Worm (Caenorhabditis elegans) whole organism, mixed stage, embryonic: ENCODE data around the gene his-38.

Experiments used
- bed-3 ChIP-seq: fragments of 200-800 bp; sonication (Bioruptor generic); optimal IDR thresholded peaks from 3 replicates; lab custom pipeline; 2018; ENCODE audit warnings: mild to moderate bottlenecking, missing genetic modification characterization, moderate library complexity, missing compliant biosample characterization
- blmp-1 ChIP-seq: fragments of 150-350 bp; optimal IDR thresholded peaks from 2 replicates; lab custom pipeline; 2014; ENCODE audit warnings: missing biosample characterization, missing genetic modification characterization
- ceh-39 ChIP-seq: fragments of 150-350 bp; optimal IDR thresholded peaks from 2 replicates; lab custom pipeline; 2014; ENCODE audit warnings: missing biosample characterization, missing genetic modification characterization
- ceh-43 ChIP-seq: fragments of 200-800 bp; sonication (Bioruptor generic); optimal IDR thresholded peaks from 2 replicates; lab custom pipeline; 2018; ENCODE audit warnings: mild to moderate bottlenecking, missing genetic modification characterization, moderate library complexity, missing compliant biosample characterization
- ceh-83 ChIP-seq: fragments of 200-800 bp; sonication (Bioruptor generic); optimal IDR thresholded peaks from 2 replicates; lab custom pipeline; 2018; ENCODE audit warnings: mild to moderate bottlenecking, missing genetic modification characterization, missing compliant biosample characterization
- ces-1 ChIP-seq: fragments of 150-350 bp; optimal IDR thresholded peaks from 2 replicates; lab custom pipeline; 2014; ENCODE audit warnings: missing biosample characterization, missing genetic modification reagents, missing genetic modification characterization
- drap-1 ChIP-seq: fragments of 200-800 bp; sonication (Bioruptor generic); optimal IDR thresholded peaks from 3 replicates; lab custom pipeline; 2018; ENCODE audit warnings: mild to moderate bottlenecking, missing genetic modification characterization, missing compliant biosample characterization
- elt-1 ChIP-seq: sonication (generic microtip); optimal IDR thresholded peaks from 2 replicates; lab custom pipeline; 2017; ENCODE audit warnings: missing genetic modification characterization, mild to moderate bottlenecking, missing compliant biosample characterization, antibody characterized with exemption, moderate library complexity, borderline replicate concordance; ENCODE audit not compliant: insufficient read depth
- elt-3 ChIP-seq: fragments of 150-350 bp; optimal IDR thresholded peaks from 2 replicates; lab custom pipeline; 2014; ENCODE audit warnings: missing biosample characterization, missing genetic modification characterization
- flh-1 ChIP-seq: fragments of 200-800 bp; sonication (Bioruptor generic); optimal IDR thresholded peaks from 2 replicates; lab custom pipeline; 2018; ENCODE audit warnings: mild to moderate bottlenecking, missing genetic modification characterization, moderate library complexity, missing compliant biosample characterization
- ham-2 ChIP-seq: fragments of 200-800 bp; sonication (Bioruptor generic); optimal IDR thresholded peaks from 2 replicates; lab custom pipeline; 2018; ENCODE audit warnings: mild to moderate bottlenecking, missing genetic modification characterization, missing compliant biosample characterization
- hlh-1 ChIP-seq: fragments of 150-350 bp; optimal IDR thresholded peaks from 2 replicates; lab custom pipeline; 2014; ENCODE audit warnings: missing biosample characterization, missing genetic modification reagents, missing genetic modification characterization
- lin-13 ChIP-seq: fragments of 150-350 bp; optimal IDR thresholded peaks from 2 replicates; lab custom pipeline; 2014; ENCODE audit warnings: missing biosample characterization, missing genetic modification characterization
- lin-32 ChIP-seq: fragments of 200-800 bp; sonication (Bioruptor generic); optimal IDR thresholded peaks from 2 replicates; lab custom pipeline; 2018; ENCODE audit warnings: mild to moderate bottlenecking, missing genetic modification characterization, missing compliant biosample characterization
- lsy-2 ChIP-seq: fragments of 150-350 bp; optimal IDR thresholded peaks from 2 replicates; lab custom pipeline; 2014; ENCODE audit warnings: missing biosample characterization, missing genetic modification characterization
- mab-5 ChIP-seq: fragments of 150-350 bp; optimal IDR thresholded peaks from 2 replicates; lab custom pipeline; 2014; ENCODE audit warnings: missing biosample characterization, missing genetic modification characterization
- mep-1 ChIP-seq: fragments of 150-350 bp; optimal IDR thresholded peaks from 2 replicates; lab custom pipeline; 2017; ENCODE audit warnings: missing biosample characterization, missing genetic modification reagents, missing genetic modification characterization, inconsistent platforms
- mls-2 ChIP-seq: sonication (generic microtip); optimal IDR thresholded peaks from 2 replicates; lab custom pipeline; 2016; ENCODE audit warnings: mild to moderate bottlenecking, missing genetic modification characterization, moderate library complexity, missing compliant biosample characterization
- nhr-12 ChIP-seq: fragments of 150-350 bp; optimal IDR thresholded peaks from 2 replicates; lab custom pipeline; 2014; ENCODE audit warnings: missing biosample characterization, missing genetic modification characterization
- nhr-2 ChIP-seq: fragments of 150-350 bp; optimal IDR thresholded peaks from 2 replicates; lab custom pipeline; 2014; ENCODE audit warnings: missing biosample characterization, missing genetic modification characterization
- nhr-237 ChIP-seq: fragments of 150-350 bp; optimal IDR thresholded peaks from 2 replicates; lab custom pipeline; 2014; ENCODE audit warnings: missing biosample characterization, missing genetic modification characterization
- pha-4 ChIP-seq: fragments of 150-350 bp; optimal IDR thresholded peaks from 2 replicates; lab custom pipeline; 2018; ENCODE audit warnings: missing biosample characterization, missing genetic modification reagents, missing genetic modification characterization
- sem-2 ChIP-seq: fragments of 200-800 bp; sonication (Bioruptor generic); optimal IDR thresholded peaks from 2 replicates; lab custom pipeline; 2018; ENCODE audit warnings: mild to moderate bottlenecking, missing genetic modification characterization, missing compliant biosample characterization
- sptf-1 ChIP-seq: sonication (generic microtip); optimal IDR thresholded peaks from 2 replicates; lab custom pipeline; 2017; ENCODE audit warnings: mild to moderate bottlenecking, missing genetic modification characterization, moderate library complexity, missing compliant biosample characterization
- tbx-8 ChIP-seq: fragments of 200-800 bp; sonication (Bioruptor generic); optimal IDR thresholded peaks from 2 replicates; lab custom pipeline; 2018; ENCODE audit warnings: mild to moderate bottlenecking, missing genetic modification characterization, moderate library complexity, missing compliant biosample characterization
- unc-120 ChIP-seq: sonication (generic microtip); optimal IDR thresholded peaks from 2 replicates; lab custom pipeline; 2017; ENCODE audit warnings: missing genetic modification characterization, missing compliant biosample characterization; ENCODE audit not compliant: poor library complexity, severe bottlenecking
- unc-62 ChIP-seq: fragments of 150-350 bp; optimal IDR thresholded peaks from 2 replicates; lab custom pipeline; 2014; ENCODE audit warnings: missing biosample characterization, missing genetic modification reagents, missing genetic modification characterization
- zip-8 ChIP-seq: fragments of 150-350 bp; optimal IDR thresholded peaks from 2 replicates; lab custom pipeline; 2014; ENCODE audit warnings: missing biosample characterization, missing genetic modification characterization
- ztf-11 ChIP-seq: fragments of 150-350 bp; optimal IDR thresholded peaks from 2 replicates; lab custom pipeline; 2014; ENCODE audit warnings: missing biosample characterization, missing genetic modification characterization

his-38 gene

DNA sequence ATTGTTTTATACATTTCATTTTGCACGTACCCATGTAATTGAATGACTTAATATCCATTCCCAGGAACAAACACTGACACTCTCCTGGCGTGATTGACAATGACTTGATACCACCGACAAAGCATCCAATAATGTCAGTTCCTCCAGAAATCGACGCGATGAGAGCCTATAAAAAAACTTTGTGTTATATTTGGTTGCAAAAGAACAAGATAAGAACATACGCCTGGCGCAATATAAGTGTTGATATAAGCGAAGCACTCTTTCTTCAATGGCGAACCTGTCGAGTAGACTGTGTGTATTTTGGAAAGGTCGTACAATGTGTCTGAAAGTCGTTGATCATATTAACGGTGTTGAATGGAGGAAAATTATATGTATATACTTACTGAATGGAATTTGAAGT lies 6.6 kb downstream of the his-38 start:
- TF ChIP-seq elt-3, result no peak
- TF ChIP-seq ztf-11 (tag; lab: Kevin White, UChicago), result no peak
- TF ChIP-seq zip-8 (tag; lab: Kevin White, UChicago), result no peak
- TF ChIP-seq ham-2 (GFP tag; lab: Kevin White, UChicago), result no peak
- TF ChIP-seq unc-62 (GFP tag; lab: Kevin White, UChicago), result no peak
- TF ChIP-seq unc-120, result no peak
- TF ChIP-seq mab-5 (tag; lab: Kevin White, UChicago), result no peak
- no peak for TF ChIP-seq sptf-1 (tag; lab: Kevin White, UChicago)
- TF ChIP-seq tbx-8 (GFP tag; lab: Kevin White, UChicago), result no peak
- TF ChIP-seq bed-3 (GFP tag; lab: Kevin White, UChicago), result no peak
- no peak for TF ChIP-seq sem-2 (GFP tag; lab: Kevin White, UChicago)
- TF ChIP-seq nhr-12 (tag; lab: Kevin White, UChicago), result no peak
- no peak for TF ChIP-seq ceh-83 (GFP tag; lab: Kevin White, UChicago)

DNA sequence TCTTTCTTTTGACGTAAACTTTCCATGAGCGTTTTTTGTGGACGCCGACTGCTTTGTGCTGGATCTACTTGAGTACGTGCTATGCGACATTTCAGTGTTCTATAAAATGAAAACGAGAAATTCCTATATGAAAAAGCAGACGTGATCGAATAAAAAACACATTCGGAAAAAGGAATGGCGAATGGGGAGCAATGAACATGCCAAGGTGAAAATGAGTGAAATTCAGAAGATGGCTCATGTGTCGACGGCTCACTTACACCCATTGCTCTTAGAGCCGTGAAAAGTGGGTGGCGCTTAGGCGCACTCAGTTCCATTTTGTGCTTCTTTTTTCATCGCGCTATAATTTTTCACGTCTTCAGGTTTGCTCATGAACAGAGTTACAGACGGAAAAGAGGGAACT lies 11.0 kb downstream of the his-38 start, which contains the start of gene K03A1.4:
Gene K03A1.4 (minus strand): TSS at position 101 of the 400 bp plus-strand sequence.
- no peak for TF ChIP-seq elt-3
- TF ChIP-seq mab-5 (tag; lab: Kevin White, UChicago), result no peak
- no peak for TF ChIP-seq ceh-83 (GFP tag; lab: Kevin White, UChicago)
- no peak for TF ChIP-seq hlh-1 (tag; lab: Kevin White, UChicago)
- TF ChIP-seq zip-8 (tag; lab: Kevin White, UChicago), result no peak
- no peak for TF ChIP-seq sem-2 (GFP tag; lab: Kevin White, UChicago)
- no peak for TF ChIP-seq drap-1 (GFP tag; lab: Kevin White, UChicago)

DNA sequence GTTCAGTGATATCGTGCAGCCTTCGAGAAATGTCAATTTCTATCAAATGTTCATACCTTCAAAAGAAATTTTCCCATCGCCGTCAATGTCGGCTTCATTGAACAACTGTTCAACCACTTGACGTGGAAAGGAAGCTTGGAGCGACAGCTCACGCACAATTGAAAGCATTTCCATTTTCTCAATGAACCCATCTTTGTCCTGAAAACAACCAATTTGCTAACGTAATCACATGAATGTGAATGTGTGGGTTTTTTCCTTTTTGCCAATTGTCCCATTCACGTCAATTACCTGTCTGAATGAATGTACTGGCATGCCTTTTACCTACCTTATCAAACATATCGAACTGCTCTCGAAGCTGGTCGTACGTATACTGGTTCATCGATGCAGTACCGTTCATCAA lies 13.4 kb downstream of the his-38 start:
- TF ChIP-seq mab-5 (tag; lab: Kevin White, UChicago), result no peak
- no peak for TF ChIP-seq drap-1 (GFP tag; lab: Kevin White, UChicago)
- TF ChIP-seq pha-4, result no peak
- TF ChIP-seq nhr-237 (tag; lab: Kevin White, UChicago), result no peak
- TF ChIP-seq sptf-1 (tag; lab: Kevin White, UChicago), result no peak
- no peak for TF ChIP-seq mep-1
- no peak for TF ChIP-seq nhr-12 (tag; lab: Kevin White, UChicago)
- no peak for TF ChIP-seq flh-1 (GFP tag; lab: Kevin White, UChicago)
- TF ChIP-seq ceh-39 (tag; lab: Kevin White, UChicago), result no peak
- TF ChIP-seq ceh-43 (GFP tag; lab: Kevin White, UChicago), result no peak
- no peak for TF ChIP-seq tbx-8 (GFP tag; lab: Kevin White, UChicago)

DNA sequence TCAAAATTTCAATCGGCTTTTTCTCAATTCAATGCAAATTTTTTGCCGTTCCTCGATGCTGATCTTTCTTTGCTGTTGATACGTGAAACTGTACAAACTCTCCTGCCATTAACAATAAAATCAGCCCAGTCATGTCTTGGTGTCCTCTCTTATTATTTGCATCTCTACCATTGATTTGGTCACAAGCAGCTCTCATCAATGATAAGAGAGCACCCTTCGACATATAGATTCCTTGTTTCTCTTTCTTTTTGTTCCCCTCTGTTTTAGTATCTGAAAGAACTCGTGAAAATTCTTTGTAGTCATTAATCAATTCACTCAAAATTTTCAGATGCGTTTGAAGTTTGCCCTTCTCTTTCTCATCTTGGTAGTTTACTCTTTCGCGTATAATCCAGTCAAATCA lies 17.9 kb downstream of the his-38 start, which contains the start of gene lron-7:
Gene lron-7 (plus strand): TSS at position 323 of the 400 bp plus-strand sequence.
- TF ChIP-seq nhr-2 (tag; lab: Kevin White, UChicago) (no peak), unc-120 (no peak), hlh-1 (tag; lab: Kevin White, UChicago) (no peak), ceh-39 (tag; lab: Kevin White, UChicago) (no peak), ztf-11 (tag; lab: Kevin White, UChicago) (no peak), lsy-2 (tag; lab: Kevin White, UChicago) (no peak), mls-2 (tag; lab: Kevin White, UChicago) (no peak), mep-1 (no peak), lin-13 (tag; lab: Kevin White, UChicago) (no peak), zip-8 (tag; lab: Kevin White, UChicago) (no peak), pha-4 (no peak), mab-5 (tag; lab: Kevin White, UChicago) (no peak), elt-1 (tag; lab: Kevin White, UChicago) (no peak), unc-62 (GFP tag; lab: Kevin White, UChicago) (no peak), nhr-12 (tag; lab: Kevin White, UChicago) (no peak), lin-32 (no peak), bed-3 (GFP tag; lab: Kevin White, UChicago) (no peak), ham-2 (GFP tag; lab: Kevin White, UChicago) (no peak)

DNA sequence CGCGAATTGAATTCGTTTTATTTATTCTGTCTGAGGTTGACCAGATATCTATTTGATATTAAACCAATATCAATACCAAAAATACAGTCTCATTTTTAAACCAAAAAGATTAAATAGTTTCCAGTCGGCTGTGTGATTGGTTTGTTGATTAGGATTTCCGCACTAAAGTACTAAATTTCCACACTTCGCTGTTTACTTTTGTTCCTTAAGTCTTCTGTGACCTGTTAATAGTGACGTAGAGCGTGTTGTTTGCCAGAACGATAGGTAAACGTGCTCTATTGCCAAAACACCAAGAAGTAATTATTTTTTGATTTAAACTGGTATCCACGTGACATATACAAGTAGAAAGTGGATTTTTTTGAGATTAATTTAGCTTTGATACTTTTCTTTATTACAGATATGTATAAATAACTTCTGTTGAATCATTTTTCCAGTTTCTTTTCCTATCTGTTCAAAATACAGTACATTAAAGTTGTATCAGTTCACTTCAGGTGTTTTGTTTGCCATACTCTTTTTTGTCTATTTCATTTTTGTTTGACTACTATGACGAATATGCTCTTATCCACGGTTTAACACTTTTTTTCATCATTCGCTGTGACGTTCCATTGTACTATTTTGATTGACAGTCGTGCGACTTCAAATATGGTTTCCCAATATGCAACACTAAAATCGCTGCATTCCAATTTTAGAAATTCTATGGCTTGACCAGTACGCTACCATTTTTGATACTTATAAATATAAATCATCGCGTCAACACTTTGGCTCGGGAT lies 18.6 kb downstream of the his-38 start:
- TF ChIP-seq sptf-1 (tag; lab: Kevin White, UChicago), result no peak
- no peak for TF ChIP-seq lin-32
- TF ChIP-seq blmp-1 (tag; lab: Kevin White, UChicago), result no peak
- TF ChIP-seq flh-1 (GFP tag; lab: Kevin White, UChicago), result no peak
- TF ChIP-seq pha-4, result no peak
- no peak for TF ChIP-seq mab-5 (tag; lab: Kevin White, UChicago)
- no peak for TF ChIP-seq elt-3
- no peak for TF ChIP-seq bed-3 (GFP tag; lab: Kevin White, UChicago)
- no peak for TF ChIP-seq hlh-1 (tag; lab: Kevin White, UChicago)
- TF ChIP-seq ces-1, result no peak
- TF ChIP-seq lsy-2 (tag; lab: Kevin White, UChicago), result no peak
- TF ChIP-seq tbx-8 (GFP tag; lab: Kevin White, UChicago), result no peak
- no peak for TF ChIP-seq unc-120
- no peak for TF ChIP-seq ceh-43 (GFP tag; lab: Kevin White, UChicago)
- TF ChIP-seq lin-13 (tag; lab: Kevin White, UChicago), result no peak
